Worm (Caenorhabditis elegans) whole organism, young adult: Measurements from ENCODE around the gene T14B4.8.

ENCODE experiments used
- ama-1 ChIP-seq, 3 experiments: fragments of 150-350 bp in 1 of 3; sonication (generic microtip) in 2 of 3; optimal IDR thresholded peaks; 2 replicates each; lab custom pipeline; 2014 to 2018; ENCODE audit warnings: missing biosample characterization in 2 of 3, missing genetic modification characterization in 2 of 3, missing genetic modification reagents in 2 of 3
- cebp-2 ChIP-seq: fragments of 200-800 bp; sonication (Bioruptor generic); IDR thresholded peaks from 2 replicates; pipeline ENCODE4 v1.3.6; 2022; ENCODE audit warnings: missing genetic modification characterization, missing compliant biosample characterization
- ekl-4 ChIP-seq: fragments of 200-800 bp; sonication (Bioruptor generic); IDR thresholded peaks from 2 replicates; pipeline ENCODE4 v1.3.6; 2022; ENCODE audit warnings: missing genetic modification reagents, missing genetic modification characterization, missing compliant biosample characterization
- hsf-1 ChIP-seq: fragments of 200-800 bp; sonication (Bioruptor generic); IDR thresholded peaks from 2 replicates; pipeline ENCODE4 v1.3.6; 2022; ENCODE audit warnings: missing genetic modification reagents, missing genetic modification characterization, missing compliant biosample characterization
- lsy-27 ChIP-seq: sonication (generic microtip); optimal IDR thresholded peaks from 2 replicates; lab custom pipeline; 2017; ENCODE audit warnings: missing genetic modification characterization, mild to moderate bottlenecking, missing compliant biosample characterization, antibody characterized with exemption, missing genotype, borderline replicate concordance; ENCODE audit not compliant: insufficient read depth
- nfyb-1 ChIP-seq: fragments of 200-800 bp; sonication (Bioruptor generic); IDR thresholded peaks from 2 replicates; pipeline ENCODE4 v1.3.6; 2022; ENCODE audit warnings: missing genetic modification reagents, missing genetic modification characterization, missing compliant biosample characterization
- unc-130 ChIP-seq: sonication (generic microtip); optimal IDR thresholded peaks from 2 replicates; lab custom pipeline; 2016; ENCODE audit warnings: missing genetic modification reagents, missing genetic modification characterization, missing compliant biosample characterization
- xnd-1 ChIP-seq: sonication (generic microtip); optimal IDR thresholded peaks from 2 replicates; lab custom pipeline; 2016; ENCODE audit warnings: missing genotype, missing genetic modification reagents, missing genetic modification characterization, missing compliant biosample characterization

DNA sequence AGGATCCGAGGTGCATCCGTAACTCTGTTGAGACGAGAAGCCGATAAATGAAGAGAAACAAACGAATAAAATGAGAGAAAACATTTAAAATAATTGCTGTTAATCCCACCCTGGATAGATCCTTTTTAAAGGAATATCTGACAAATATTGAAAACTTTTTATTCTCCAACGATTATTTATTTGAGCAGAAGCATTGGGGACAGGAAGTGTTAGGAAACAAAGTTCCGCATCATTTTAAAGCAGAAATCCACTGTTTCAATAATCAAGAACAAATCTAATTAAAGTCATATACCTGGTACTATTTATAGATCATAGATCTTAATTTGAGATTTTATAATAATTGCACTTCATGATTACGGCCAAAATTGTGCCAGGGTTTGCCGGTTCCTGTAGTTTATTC lies 21.7 kb upstream of the T14B4.8 start, which contains the start of gene F41G3.20:
- TF ChIP-seq lsy-27 (tag; lab: Kevin White, UChicago) (no peak), xnd-1 (tag; lab: Kevin White, UChicago) (no peak), cebp-2 (GFP tag; lab: Robert Waterston, UW) (no peak), hsf-1 (GFP tag; lab: Robert Waterston, UW) (no peak), ekl-4 (no peak), unc-130 (no peak), ama-1 (optimal IDR thresholded peaks at IDR 0.05; lab: Kevin White, UChicago) (no peak), ama-1 (GFP tag; optimal IDR thresholded peaks at IDR 0.05; lab: Kevin White, UChicago) (no peak), nfyb-1 (GFP tag; lab: Robert Waterston, UW) (no peak)
